Fruit fly (Drosophila melanogaster) whole organism, embryonic: ENCODE results near the gene dpr14.
A peak's percentile ranks its signal among the peaks of the same experiment; 100 is the strongest.

Experiments used
- Bdp1 ChIP-seq: fragments of 200-800 bp; sonication (Bioruptor generic); optimal IDR thresholded peaks from 3 replicates; lab custom pipeline; 2016; ENCODE audit warnings: missing biosample characterization, missing genetic modification characterization
- Bteb2 ChIP-seq: fragments of 200-800 bp; sonication (Bioruptor generic); optimal IDR thresholded peaks from 2 replicates; lab custom pipeline; 2016; ENCODE audit warnings: missing biosample characterization, missing genetic modification characterization
- CG10654 ChIP-seq: fragments of 200-800 bp; sonication (Bioruptor generic); optimal IDR thresholded peaks from 2 replicates; lab custom pipeline; 2016; ENCODE audit warnings: missing biosample characterization, missing genetic modification characterization
- CG11696 ChIP-seq: fragments of 200-800 bp; sonication (Bioruptor generic); IDR thresholded peaks from 2 replicates; pipeline ENCODE4 v1.3.6; 2022; ENCODE audit warnings: missing biosample characterization, missing genetic modification characterization
- CG12299 ChIP-seq: fragments of 200-800 bp; sonication (Bioruptor generic); optimal IDR thresholded peaks from 2 replicates; lab custom pipeline; 2018; ENCODE audit warnings: missing biosample characterization, mild to moderate bottlenecking, missing genetic modification characterization
- CG13296 ChIP-seq: fragments of 200-800 bp; sonication (Bioruptor generic); optimal IDR thresholded peaks from 3 replicates; lab custom pipeline; 2018; ENCODE audit warnings: missing biosample characterization, mild to moderate bottlenecking, missing genetic modification characterization
- CG13624 ChIP-seq: fragments of 200-800 bp; sonication (Bioruptor generic); optimal IDR thresholded peaks from 2 replicates; lab custom pipeline; 2016; ENCODE audit warnings: missing biosample characterization, missing genetic modification characterization
- CG14050 ChIP-seq: fragments of 200-800 bp; sonication (Bioruptor generic); IDR thresholded peaks from 3 replicates; pipeline ENCODE4 v1.3.6; 2022; ENCODE audit warnings: missing biosample characterization, missing genetic modification characterization
- CG14441 ChIP-seq: fragments of 200-800 bp; sonication (Bioruptor generic); IDR thresholded peaks from 2 replicates; pipeline ENCODE4 v1.3.6; 2022; ENCODE audit warnings: missing biosample characterization, missing genetic modification characterization
- CG14860 ChIP-seq: fragments of 200-800 bp; sonication (Bioruptor generic); IDR thresholded peaks from 3 replicates; pipeline ENCODE4 v1.3.6; 2022; ENCODE audit warnings: missing biosample characterization, missing genetic modification characterization; ENCODE audit not compliant: partially characterized antibody
- CG15601 ChIP-seq: fragments of 200-800 bp; sonication (Bioruptor generic); optimal IDR thresholded peaks from 3 replicates; lab custom pipeline; 2019; ENCODE audit warnings: missing biosample characterization, mild to moderate bottlenecking, missing genetic modification characterization, moderate library complexity
- CG17385 ChIP-seq: fragments of 200-800 bp; sonication (Bioruptor generic); optimal IDR thresholded peaks from 3 replicates; lab custom pipeline; 2018; ENCODE audit warnings: missing biosample characterization, mild to moderate bottlenecking, missing genetic modification characterization
- CG17829 ChIP-seq: fragments of 200-800 bp; optimal IDR thresholded peaks from 2 replicates; lab custom pipeline; 2019; ENCODE audit warnings: missing biosample characterization, mild to moderate bottlenecking, missing genetic modification characterization, moderate library complexity
- CG17912 ChIP-seq: fragments of 200-800 bp; sonication (Bioruptor generic); optimal IDR thresholded peaks from 2 replicates; lab custom pipeline; 2018; ENCODE audit warnings: missing biosample characterization, mild to moderate bottlenecking, missing genetic modification characterization
- CG2120 ChIP-seq: fragments of 200-800 bp; sonication (Bioruptor generic); optimal IDR thresholded peaks from 3 replicates; lab custom pipeline; 2016; ENCODE audit warnings: missing biosample characterization, missing genetic modification characterization
- CG3281 ChIP-seq: fragments of 200-800 bp; sonication (Bioruptor generic); optimal IDR thresholded peaks from 3 replicates; lab custom pipeline; 2017; ENCODE audit warnings: missing biosample characterization, mild to moderate bottlenecking, missing genetic modification characterization
- CG34376 ChIP-seq: fragments of 200-800 bp; sonication (Bioruptor generic); optimal IDR thresholded peaks from 2 replicates; lab custom pipeline; 2018; ENCODE audit warnings: missing biosample characterization, mild to moderate bottlenecking, missing genetic modification characterization
- CG3838 ChIP-seq: fragments of 200-800 bp; sonication (Bioruptor generic); optimal IDR thresholded peaks from 3 replicates; lab custom pipeline; 2016; ENCODE audit warnings: missing biosample characterization, missing genetic modification characterization
- CG4854 ChIP-seq: fragments of 200-800 bp; sonication (Bioruptor generic); optimal IDR thresholded peaks from 2 replicates; lab custom pipeline; 2016; ENCODE audit warnings: missing biosample characterization, missing genetic modification characterization, inconsistent platforms
- CG7271 ChIP-seq: fragments of 200-800 bp; sonication (Bioruptor generic); optimal IDR thresholded peaks from 2 replicates; lab custom pipeline; 2018; ENCODE audit warnings: missing biosample characterization, mild to moderate bottlenecking, missing genetic modification characterization, moderate library complexity
- CG9797 ChIP-seq: fragments of 200-800 bp; sonication (Bioruptor generic); optimal IDR thresholded peaks from 3 replicates; lab custom pipeline; 2018; ENCODE audit warnings: missing biosample characterization, mild to moderate bottlenecking, missing genetic modification characterization
- CG9817 ChIP-seq: fragments of 200-800 bp; sonication (Bioruptor generic); optimal IDR thresholded peaks from 2 replicates; lab custom pipeline; 2018; ENCODE audit warnings: missing biosample characterization, mild to moderate bottlenecking, missing genetic modification characterization, moderate library complexity
- D19B ChIP-seq: fragments of 200-800 bp; sonication (Bioruptor generic); optimal IDR thresholded peaks from 2 replicates; lab custom pipeline; 2017; ENCODE audit warnings: missing biosample characterization, mild to moderate bottlenecking, missing genetic modification characterization
- Dbx ChIP-seq: fragments of 200-800 bp; sonication (Bioruptor generic); IDR thresholded peaks from 3 replicates; pipeline ENCODE4 v1.3.6; 2022; ENCODE audit warnings: missing biosample characterization, missing genetic modification characterization
- Doc2 ChIP-seq: fragments of 200-800 bp; sonication (Bioruptor generic); IDR thresholded peaks from 2 replicates; pipeline ENCODE4 v1.3.6; 2022; ENCODE audit warnings: missing biosample characterization, missing genetic modification characterization
- HLH54F ChIP-seq: fragments of 200-800 bp; sonication (Bioruptor generic); optimal IDR thresholded peaks from 3 replicates; lab custom pipeline; 2016; ENCODE audit warnings: missing biosample characterization, missing genetic modification characterization
- Hmr ChIP-seq: fragments of 200-800 bp; sonication (Bioruptor generic); optimal IDR thresholded peaks from 3 replicates; lab custom pipeline; 2017; ENCODE audit warnings: mild to moderate bottlenecking, missing biosample characterization, missing genetic modification reagents, missing genetic modification characterization
- Xrp1 ChIP-seq: fragments of 200-800 bp; sonication (Bioruptor generic); IDR thresholded peaks from 2 replicates; pipeline ENCODE4 v1.3.6; 2022; ENCODE audit warnings: missing biosample characterization, missing genetic modification characterization
- abd-A ChIP-seq: fragments of 200-800 bp; sonication (Bioruptor generic); optimal IDR thresholded peaks from 3 replicates; lab custom pipeline; 2019; ENCODE audit warnings: missing biosample characterization, mild to moderate bottlenecking, missing genetic modification characterization, moderate library complexity
- btn ChIP-seq: fragments of 200-800 bp; sonication (Bioruptor generic); optimal IDR thresholded peaks from 2 replicates; lab custom pipeline; 2016; ENCODE audit warnings: missing biosample characterization, missing genetic modification characterization
- cas ChIP-seq: fragments of 200-800 bp; sonication (Bioruptor generic); IDR thresholded peaks from 2 replicates; pipeline ENCODE4 v1.3.6; 2022; ENCODE audit warnings: missing biosample characterization, missing genetic modification characterization
- cato ChIP-seq: fragments of 200-800 bp; sonication (Bioruptor generic); optimal IDR thresholded peaks from 2 replicates; lab custom pipeline; 2016; ENCODE audit warnings: missing biosample characterization, missing genetic modification characterization, borderline replicate concordance
- dimm ChIP-seq: fragments of 200-800 bp; sonication (Bioruptor generic); IDR thresholded peaks from 2 replicates; pipeline ENCODE4 v1.3.6; 2022; ENCODE audit warnings: missing biosample characterization, missing genetic modification characterization
- emc ChIP-seq: fragments of 200-800 bp; sonication (Bioruptor generic); optimal IDR thresholded peaks from 2 replicates; lab custom pipeline; 2016; ENCODE audit warnings: missing biosample characterization, missing genetic modification characterization
- fd102C ChIP-seq: fragments of 200-800 bp; sonication (Bioruptor generic); optimal IDR thresholded peaks from 2 replicates; lab custom pipeline; 2018; ENCODE audit warnings: missing biosample characterization, mild to moderate bottlenecking, missing genetic modification characterization, moderate library complexity
- fu2 ChIP-seq: fragments of 200-800 bp; sonication (Bioruptor generic); optimal IDR thresholded peaks from 2 replicates; lab custom pipeline; 2016; ENCODE audit warnings: missing biosample characterization, missing genetic modification characterization
- gcm2 ChIP-seq: fragments of 200-800 bp; sonication (Bioruptor generic); optimal IDR thresholded peaks from 2 replicates; lab custom pipeline; 2016; ENCODE audit warnings: missing biosample characterization, missing genetic modification characterization
- gem ChIP-seq: fragments of 200-800 bp; sonication (Bioruptor generic); optimal IDR thresholded peaks from 2 replicates; lab custom pipeline; 2019; ENCODE audit warnings: missing biosample characterization, mild to moderate bottlenecking, missing genetic modification characterization, moderate library complexity
- gsb ChIP-seq: fragments of 200-800 bp; sonication (Bioruptor generic); IDR thresholded peaks from 2 replicates; pipeline ENCODE4 v1.3.6; 2022; ENCODE audit warnings: missing biosample characterization, missing genetic modification characterization
- gsb-n ChIP-seq: fragments of 200-800 bp; sonication (Bioruptor generic); optimal IDR thresholded peaks from 3 replicates; lab custom pipeline; 2018; ENCODE audit warnings: missing biosample characterization, mild to moderate bottlenecking, missing genetic modification characterization
- lola ChIP-seq, 3 experiments: fragments of >200 bp in 2 of 3; fragments of 200-800 bp in 1 of 3; sonication (Bioruptor generic) in 1 of 3; optimal IDR thresholded peaks; 2 replicates each; lab custom pipeline; 2017 to 2019; ENCODE audit warnings: missing biosample characterization in 3 of 3, missing genetic modification characterization in 3 of 3, mild to moderate bottlenecking in 1 of 3, moderate library complexity in 1 of 3
- nerfin-2 ChIP-seq: fragments of 200-800 bp; sonication (Bioruptor generic); IDR thresholded peaks from 2 replicates; pipeline ENCODE4 v1.3.6; 2022; ENCODE audit warnings: missing biosample characterization, missing genetic modification characterization; ENCODE audit not compliant: partially characterized antibody
- peb ChIP-seq: fragments of 200-800 bp; sonication (Bioruptor generic); IDR thresholded peaks from 2 replicates; pipeline ENCODE4 v1.3.6; 2022; ENCODE audit warnings: missing biosample characterization, missing genetic modification characterization
- pfk ChIP-seq: fragments of 200-800 bp; sonication (Bioruptor generic); optimal IDR thresholded peaks from 2 replicates; lab custom pipeline; 2018; ENCODE audit warnings: missing biosample characterization, mild to moderate bottlenecking, missing genetic modification characterization, moderate library complexity
- ro ChIP-seq: fragments of 200-800 bp; sonication (Bioruptor generic); IDR thresholded peaks from 2 replicates; pipeline ENCODE4 v1.3.6; 2022; ENCODE audit warnings: missing biosample characterization, missing genetic modification characterization
- slp2 ChIP-seq: fragments of 200-800 bp; sonication (Bioruptor generic); optimal IDR thresholded peaks from 2 replicates; lab custom pipeline; 2016; ENCODE audit warnings: missing biosample characterization, missing genetic modification characterization
- sob ChIP-seq: fragments of 200-800 bp; sonication (Bioruptor generic); IDR thresholded peaks from 2 replicates; pipeline ENCODE4 v1.3.6; 2022; ENCODE audit warnings: missing biosample characterization, missing genetic modification characterization
- tio ChIP-seq: fragments of 200-800 bp; sonication (Bioruptor generic); optimal IDR thresholded peaks from 2 replicates; lab custom pipeline; 2017; ENCODE audit warnings: missing biosample characterization, missing genetic modification characterization, inconsistent platforms
- tup ChIP-seq: fragments of 200-800 bp; sonication (Bioruptor generic); optimal IDR thresholded peaks from 2 replicates; lab custom pipeline; 2016; ENCODE audit warnings: missing biosample characterization, mild to moderate bottlenecking, missing genetic modification characterization, moderate library complexity

dpr14 gene

DNA sequence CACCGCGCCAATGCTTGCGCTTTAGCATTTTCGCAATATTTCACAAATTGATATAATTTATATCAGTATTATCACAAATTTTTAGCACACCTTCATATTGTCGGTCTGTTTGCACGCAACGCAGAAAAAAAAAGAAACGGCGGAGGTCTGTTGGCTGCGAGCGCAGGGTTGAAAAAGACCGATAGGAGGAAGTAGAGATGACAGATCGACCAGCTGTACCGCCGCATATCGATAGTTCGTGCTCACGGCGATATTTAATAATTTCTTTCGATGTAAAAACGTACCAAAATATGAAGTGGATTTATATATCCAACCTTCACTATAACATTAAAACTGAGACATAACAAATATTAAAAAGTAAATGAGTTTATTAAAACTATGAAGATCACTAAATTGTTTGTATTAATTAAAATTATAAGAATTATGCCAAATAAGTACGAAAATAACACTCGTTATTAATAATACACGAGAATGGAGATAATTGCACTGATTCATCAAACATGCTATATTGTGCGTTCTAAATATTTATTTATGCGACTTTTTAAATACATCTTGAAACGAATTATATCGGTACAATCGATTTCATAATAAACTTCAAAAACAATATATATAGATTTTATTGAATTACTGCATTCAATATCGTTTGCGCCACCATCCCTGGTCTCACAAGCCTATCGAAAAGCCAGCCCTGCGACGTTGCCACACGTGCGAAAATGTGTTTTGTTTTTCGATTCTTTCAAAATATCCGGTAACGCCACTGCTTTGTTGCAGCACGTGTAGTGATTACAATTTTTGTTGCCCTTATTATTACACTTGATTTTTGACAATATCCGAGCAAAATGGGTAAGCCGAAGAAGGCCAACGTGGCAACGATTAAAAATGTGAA lies 6.7 kb downstream of the dpr14 start, which contains the start of the genes RpS6 and bys (continued):
- no peak for TF ChIP-seq dimm (GFP tag; lab: Robert Waterston, UW)
- peak; percentile 7 for TF ChIP-seq slp2
- TF ChIP-seq fd102C (GFP tag; lab: Kevin White, UChicago) = no peak
- peak; percentile 77 for TF ChIP-seq CG14860 (GFP tag; lab: Robert Waterston, UW)
- TF ChIP-seq gem (tag; lab: Kevin White, UChicago) = peak; percentile 50
- peak; percentile 73 for TF ChIP-seq nerfin-2 (GFP tag; lab: Robert Waterston, UW)
- TF ChIP-seq CG9797 = no peak
- no peak for TF ChIP-seq CG3838 (GFP tag; lab: Kevin White, UChicago)
- peak; percentile 73 for TF ChIP-seq sob (GFP tag; lab: Robert Waterston, UW)
- TF ChIP-seq CG17829 (tag; lab: Kevin White, UChicago) = peak; percentile 12
- no peak for TF ChIP-seq Doc2 (GFP tag; lab: Robert Waterston, UW)
- peak; percentile 68 for TF ChIP-seq Hmr
- TF ChIP-seq cato (GFP tag; lab: Kevin White, UChicago) = no peak
- no peak; the same call in 2 of the 3 replicates for TF ChIP-seq CG14050 (GFP tag; lab: Robert Waterston, UW)
- peak; percentile 57 for TF ChIP-seq pfk (GFP tag; lab: Kevin White, UChicago)
- TF ChIP-seq CG2120 (GFP tag; lab: Kevin White, UChicago) = peak; percentile 62
- peak in 1 of 3 experiments; percentile 61 for TF ChIP-seq lola (GFP tag; optimal IDR thresholded peaks at IDR 0.05; lab: Kevin White, UChicago)
- TF ChIP-seq cas (GFP tag; lab: Robert Waterston, UW) = no peak
- TF ChIP-seq Xrp1 = no peak
- peak; percentile 25; the same call in 1 of the 3 replicates for TF ChIP-seq Dbx (GFP tag; lab: Robert Waterston, UW)
- no peak for TF ChIP-seq abd-A (tag; lab: Kevin White, UChicago)
- TF ChIP-seq CG17385 = peak; percentile 63
- peak; percentile 10 for TF ChIP-seq CG15601 (tag; lab: Kevin White, UChicago)
- no peak for TF ChIP-seq D19B (GFP tag; lab: Kevin White, UChicago)
- TF ChIP-seq HLH54F (GFP tag; lab: Kevin White, UChicago) = peak; percentile 22
- peak; percentile 12 for TF ChIP-seq fu2 (GFP tag; lab: Kevin White, UChicago)
- no peak for TF ChIP-seq peb (GFP tag; lab: Robert Waterston, UW)
- TF ChIP-seq CG13296 (GFP tag; lab: Kevin White, UChicago) = peak; percentile 66
- TF ChIP-seq gsb (GFP tag; lab: Robert Waterston, UW) = peak; percentile 31
- TF ChIP-seq CG13624 (GFP tag; lab: Kevin White, UChicago) = peak; percentile 32
- peak; percentile 59 for TF ChIP-seq CG17912
- no peak for TF ChIP-seq tio (GFP tag; lab: Kevin White, UChicago)
- peak; percentile 10 for TF ChIP-seq CG10654
- TF ChIP-seq CG9817 = peak; percentile 40
- no peak for TF ChIP-seq CG12299
- TF ChIP-seq CG34376 (GFP tag; lab: Kevin White, UChicago) = peak; percentile 74
- TF ChIP-seq CG14441 (GFP tag; lab: Robert Waterston, UW) = peak; percentile 58
- TF ChIP-seq Bteb2 = peak; percentile 58
- peak; percentile 34 for TF ChIP-seq CG7271 (tag; lab: Kevin White, UChicago)
- TF ChIP-seq CG4854 (GFP tag; lab: Kevin White, UChicago) = no peak
- no peak for TF ChIP-seq gcm2 (GFP tag; lab: Kevin White, UChicago)
- no peak for TF ChIP-seq Bdp1
- no peak; the same call in 1 of the 2 replicates for TF ChIP-seq ro
- TF ChIP-seq CG3281 (GFP tag; lab: Kevin White, UChicago) = peak; percentile 67
- TF ChIP-seq gsb-n = no peak
- TF ChIP-seq tup = peak; percentile 27
- no peak for TF ChIP-seq emc
- no peak for TF ChIP-seq CG11696 (GFP tag; lab: Robert Waterston, UW)
- no peak for TF ChIP-seq btn (GFP tag; lab: Kevin White, UChicago)
